Fruit fly (Drosophila melanogaster) whole organism, embryonic: Measurements from ENCODE around the gene inaE.
A peak's percentile ranks its signal among the peaks of the same experiment; 100 is the strongest.

Experiments used
- Aef1 ChIP-seq: fragments of 200-800 bp; sonication (Bioruptor generic); IDR thresholded peaks from 3 replicates; pipeline ENCODE4 v1.3.6; 2022; ENCODE audit warnings: missing biosample characterization, missing genetic modification characterization
- Antp ChIP-seq: fragments of 200-800 bp; sonication (Bioruptor generic); optimal IDR thresholded peaks from 3 replicates; lab custom pipeline; 2016; ENCODE audit warnings: missing biosample characterization, missing genetic modification characterization
- B-H1 ChIP-seq: fragments of 200-800 bp; sonication (Bioruptor generic); IDR thresholded peaks from 3 replicates; pipeline ENCODE4 v1.3.6; 2022; ENCODE audit warnings: missing biosample characterization, missing genetic modification characterization
- BEAF-32 ChIP-seq: fragments of 200-800 bp; sonication (Bioruptor generic); optimal IDR thresholded peaks from 3 replicates; lab custom pipeline; 2017; ENCODE audit warnings: missing biosample characterization, missing genetic modification characterization, mild to moderate bottlenecking, moderate library complexity, missing genetic modification reagents
- C15 ChIP-seq: fragments of 200-800 bp; sonication (Bioruptor generic); IDR thresholded peaks from 3 replicates; pipeline ENCODE4 v1.3.6; 2022; ENCODE audit warnings: missing biosample characterization, missing genetic modification characterization
- CG11398 ChIP-seq: fragments of 200-800 bp; sonication (Bioruptor generic); optimal IDR thresholded peaks from 2 replicates; lab custom pipeline; 2016; ENCODE audit warnings: missing biosample characterization, missing genetic modification characterization
- CG11695 ChIP-seq: fragments of 200-800 bp; sonication (Bioruptor generic); IDR thresholded peaks from 3 replicates; pipeline ENCODE4 v1.3.6; 2022; ENCODE audit warnings: missing biosample characterization, missing genetic modification characterization
- CG12104 ChIP-seq: fragments of 200-800 bp; sonication (Bioruptor generic); optimal IDR thresholded peaks from 3 replicates; lab custom pipeline; 2016; ENCODE audit warnings: missing biosample characterization, missing genetic modification characterization
- CG14860 ChIP-seq: fragments of 200-800 bp; sonication (Bioruptor generic); IDR thresholded peaks from 3 replicates; pipeline ENCODE4 v1.3.6; 2022; ENCODE audit warnings: missing biosample characterization, missing genetic modification characterization; ENCODE audit not compliant: partially characterized antibody
- CG15269 ChIP-seq: fragments of 200-800 bp; sonication (Bioruptor generic); optimal IDR thresholded peaks from 2 replicates; lab custom pipeline; 2018; ENCODE audit warnings: missing biosample characterization, mild to moderate bottlenecking, missing genetic modification characterization, moderate library complexity
- CG16813 ChIP-seq: fragments of 200-800 bp; sonication (Bioruptor generic); IDR thresholded peaks from 3 replicates; pipeline ENCODE4 v1.3.6; 2022; ENCODE audit warnings: missing biosample characterization, missing genetic modification characterization; ENCODE audit not compliant: partially characterized antibody
- CG17328 ChIP-seq: fragments of 200-800 bp; sonication (Bioruptor generic); IDR thresholded peaks from 2 replicates; pipeline ENCODE4 v1.3.6; 2022; ENCODE audit warnings: missing biosample characterization, missing genetic modification characterization
- CG17829 ChIP-seq: fragments of 200-800 bp; optimal IDR thresholded peaks from 2 replicates; lab custom pipeline; 2019; ENCODE audit warnings: missing biosample characterization, mild to moderate bottlenecking, missing genetic modification characterization, moderate library complexity
- CG18011 ChIP-seq: fragments of 200-800 bp; sonication (Bioruptor generic); optimal IDR thresholded peaks from 2 replicates; lab custom pipeline; 2017; ENCODE audit warnings: missing biosample characterization, missing genetic modification characterization, mild to moderate bottlenecking, moderate library complexity, missing genotype
- CG3163 ChIP-seq: fragments of 200-800 bp; sonication (Bioruptor generic); optimal IDR thresholded peaks from 3 replicates; lab custom pipeline; 2016; ENCODE audit warnings: missing biosample characterization, missing genetic modification characterization
- CG32772 ChIP-seq: fragments of 200-800 bp; sonication (Bioruptor generic); IDR thresholded peaks from 2 replicates; pipeline ENCODE4 v1.3.6; 2022; ENCODE audit warnings: missing biosample characterization, missing genetic modification characterization
- CG43689 ChIP-seq: fragments of 200-800 bp; sonication (Bioruptor generic); IDR thresholded peaks from 2 replicates; pipeline ENCODE4 v1.3.6; 2022; ENCODE audit warnings: missing biosample characterization, missing genetic modification characterization
- CG4617 ChIP-seq: fragments of 200-800 bp; sonication (Bioruptor generic); optimal IDR thresholded peaks from 3 replicates; lab custom pipeline; 2016; ENCODE audit warnings: missing biosample characterization, missing genetic modification characterization, borderline replicate concordance
- CG8281 ChIP-seq: fragments of 200-800 bp; sonication (Bioruptor generic); optimal IDR thresholded peaks from 2 replicates; lab custom pipeline; 2018; ENCODE audit warnings: missing biosample characterization, mild to moderate bottlenecking, missing genetic modification characterization, moderate library complexity
- CTCF ChIP-seq: fragments of 200-800 bp; sonication (Bioruptor generic); optimal IDR thresholded peaks from 2 replicates; lab custom pipeline; 2017; ENCODE audit warnings: missing biosample characterization, mild to moderate bottlenecking, missing genetic modification characterization, moderate library complexity
- CoRest ChIP-seq: fragments of 200-800 bp; sonication (Bioruptor generic); optimal IDR thresholded peaks from 3 replicates; lab custom pipeline; 2018; ENCODE audit warnings: missing biosample characterization, mild to moderate bottlenecking, missing genetic modification characterization, moderate library complexity
- Dip2 ChIP-seq: fragments of 200-800 bp; sonication (Bioruptor generic); IDR thresholded peaks from 2 replicates; pipeline ENCODE4 v1.3.6; 2022; ENCODE audit warnings: missing biosample characterization, missing genetic modification characterization
- Dip3 ChIP-seq: fragments of 200-800 bp; sonication (Bioruptor generic); optimal IDR thresholded peaks from 3 replicates; lab custom pipeline; 2016; ENCODE audit warnings: missing biosample characterization, missing genetic modification characterization
- Doc2 ChIP-seq: fragments of 200-800 bp; sonication (Bioruptor generic); IDR thresholded peaks from 2 replicates; pipeline ENCODE4 v1.3.6; 2022; ENCODE audit warnings: missing biosample characterization, missing genetic modification characterization
- Elba2 ChIP-seq: fragments of 200-800 bp; sonication (Bioruptor generic); optimal IDR thresholded peaks from 3 replicates; lab custom pipeline; 2016; ENCODE audit warnings: missing biosample characterization, missing genetic modification characterization
- Fer3 ChIP-seq: fragments of 200-800 bp; sonication (Bioruptor generic); optimal IDR thresholded peaks from 2 replicates; lab custom pipeline; 2018; ENCODE audit warnings: missing biosample characterization, mild to moderate bottlenecking, missing genetic modification characterization, moderate library complexity
- Gsc ChIP-seq: fragments of 200-800 bp; sonication (Bioruptor generic); IDR thresholded peaks from 2 replicates; pipeline ENCODE4 v1.3.6; 2022; ENCODE audit warnings: missing biosample characterization, missing genetic modification characterization
- Hmr ChIP-seq: fragments of 200-800 bp; sonication (Bioruptor generic); optimal IDR thresholded peaks from 3 replicates; lab custom pipeline; 2017; ENCODE audit warnings: mild to moderate bottlenecking, missing biosample characterization, missing genetic modification reagents, missing genetic modification characterization
- Hr51 ChIP-seq, 2 experiments: fragments of 200-800 bp; sonication (Bioruptor generic); optimal IDR thresholded peaks; 2 replicates in 1 of 2; 3 replicates in 1 of 2; lab custom pipeline; 2016 to 2018; ENCODE audit warnings: missing biosample characterization in 2 of 2, missing genetic modification characterization in 2 of 2, mild to moderate bottlenecking in 1 of 2, moderate library complexity in 1 of 2
- Meics ChIP-seq: fragments of 200-800 bp; sonication (Bioruptor generic); optimal IDR thresholded peaks from 2 replicates; lab custom pipeline; 2017; ENCODE audit warnings: missing biosample characterization, mild to moderate bottlenecking, missing genetic modification characterization
- Neu2 ChIP-seq: fragments of 200-800 bp; sonication (Bioruptor generic); optimal IDR thresholded peaks from 3 replicates; lab custom pipeline; 2016; ENCODE audit warnings: missing biosample characterization, missing genetic modification characterization, borderline replicate concordance
- Nf-YB ChIP-seq: fragments of 200-800 bp; sonication (Bioruptor generic); optimal IDR thresholded peaks from 3 replicates; lab custom pipeline; 2019; ENCODE audit warnings: missing biosample characterization, mild to moderate bottlenecking, missing genetic modification characterization, moderate library complexity
- Scr ChIP-seq: fragments of 200-800 bp; sonication (Bioruptor generic); IDR thresholded peaks from 2 replicates; pipeline ENCODE4 v1.3.6; 2022; ENCODE audit warnings: missing biosample characterization, missing genetic modification characterization; ENCODE audit not compliant: partially characterized antibody
- Sox100B ChIP-seq: fragments of 200-800 bp; sonication (Bioruptor generic); optimal IDR thresholded peaks from 3 replicates; lab custom pipeline; 2018; ENCODE audit warnings: missing biosample characterization, mild to moderate bottlenecking, missing genetic modification characterization
- Sry-β ChIP-seq: fragments of 200-800 bp; sonication (Bioruptor generic); optimal IDR thresholded peaks from 2 replicates; lab custom pipeline; 2018; ENCODE audit warnings: missing biosample characterization, mild to moderate bottlenecking, missing genetic modification characterization, moderate library complexity
- az2 ChIP-seq: fragments of 200-800 bp; sonication (Bioruptor generic); optimal IDR thresholded peaks from 3 replicates; lab custom pipeline; 2016; ENCODE audit warnings: missing biosample characterization, missing genetic modification characterization
- btn ChIP-seq: fragments of 200-800 bp; sonication (Bioruptor generic); optimal IDR thresholded peaks from 2 replicates; lab custom pipeline; 2016; ENCODE audit warnings: missing biosample characterization, missing genetic modification characterization
- ci ChIP-seq: fragments of 200-800 bp; sonication (Bioruptor generic); IDR thresholded peaks from 3 replicates; pipeline ENCODE4 v1.3.6; 2022; ENCODE audit warnings: missing biosample characterization, missing genetic modification characterization
- fu2 ChIP-seq: fragments of 200-800 bp; sonication (Bioruptor generic); optimal IDR thresholded peaks from 2 replicates; lab custom pipeline; 2016; ENCODE audit warnings: missing biosample characterization, missing genetic modification characterization
- gt ChIP-seq: fragments of 200-800 bp; sonication (Bioruptor generic); IDR thresholded peaks from 2 replicates; pipeline ENCODE4 v1.3.6; 2022; ENCODE audit warnings: missing biosample characterization, missing genetic modification characterization
- jigr1 ChIP-seq: fragments of 200-800 bp; sonication (Bioruptor generic); IDR thresholded peaks from 3 replicates; pipeline ENCODE4 v1.3.6; 2022; ENCODE audit warnings: missing biosample characterization, missing genetic modification characterization
- lab ChIP-seq: fragments of 200-800 bp; sonication (Bioruptor generic); optimal IDR thresholded peaks from 3 replicates; lab custom pipeline; 2017; ENCODE audit warnings: missing biosample characterization, missing genetic modification characterization, mild to moderate bottlenecking, moderate library complexity, missing genetic modification reagents
- lilli ChIP-seq: fragments of 200-800 bp; sonication (Bioruptor generic); optimal IDR thresholded peaks from 3 replicates; lab custom pipeline; 2016; ENCODE audit warnings: missing biosample characterization, missing genetic modification characterization
- peb ChIP-seq: fragments of 200-800 bp; sonication (Bioruptor generic); IDR thresholded peaks from 2 replicates; pipeline ENCODE4 v1.3.6; 2022; ENCODE audit warnings: missing biosample characterization, missing genetic modification characterization
- seq ChIP-seq: fragments of 200-800 bp; sonication (Bioruptor generic); IDR thresholded peaks from 2 replicates; pipeline ENCODE4 v1.3.6; 2022; ENCODE audit warnings: missing biosample characterization, missing genetic modification characterization
- stwl ChIP-seq: fragments of 200-800 bp; sonication (Bioruptor generic); optimal IDR thresholded peaks from 3 replicates; lab custom pipeline; 2018; ENCODE audit warnings: missing biosample characterization, mild to moderate bottlenecking, missing genetic modification characterization, moderate library complexity
- tna ChIP-seq: fragments of 200-800 bp; sonication (Bioruptor generic); IDR thresholded peaks from 2 replicates; pipeline ENCODE4 v1.3.6; 2022; ENCODE audit warnings: missing biosample characterization, missing genetic modification characterization; ENCODE audit not compliant: partially characterized antibody
- twi ChIP-seq: fragments of 200-800 bp; optimal IDR thresholded peaks from 2 replicates; lab custom pipeline; 2019; ENCODE audit warnings: missing biosample characterization, mild to moderate bottlenecking, missing genetic modification characterization, moderate library complexity
- unc-4 ChIP-seq: fragments of 200-800 bp; sonication (Bioruptor generic); IDR thresholded peaks from 2 replicates; pipeline ENCODE4 v1.3.6; 2022; ENCODE audit warnings: missing biosample characterization, missing genetic modification characterization; ENCODE audit not compliant: partially characterized antibody
- wdn ChIP-seq: fragments of 200-800 bp; sonication (Bioruptor generic); IDR thresholded peaks from 2 replicates; pipeline ENCODE4 v1.3.6; 2022; ENCODE audit warnings: missing biosample characterization, missing genetic modification characterization

Gene inaE

dm6 chrX:13762372-13762883 lies 21.1 kb upstream of the inaE start, which contains the start of gene rdgB (continued):
- TF ChIP-seq CG16813 (GFP tag; lab: Robert Waterston, UW) (no peak), Scr (no peak), Aef1 (peak; percentile 67), CG14860 (GFP tag; lab: Robert Waterston, UW) (no peak), Doc2 (GFP tag; lab: Robert Waterston, UW) (no peak), Nf-YB (GFP tag; lab: Kevin White, UChicago) (peak; percentile 56), jigr1 (GFP tag; lab: Robert Waterston, UW) (peak; percentile 47; the same call in 1 of the 3 replicates), lab (peak; percentile 78), peb (GFP tag; lab: Robert Waterston, UW) (0 out of 2 replicates have a peak, but pooled peaks have one; percentile 34), tna (GFP tag; lab: Robert Waterston, UW) (no peak), Dip3 (peak; percentile 42), CG32772 (GFP tag; lab: Robert Waterston, UW) (peak; percentile 39), BEAF-32 (GFP tag; lab: Kevin White, UChicago) (no peak), CTCF (no peak), Fer3 (tag; lab: Kevin White, UChicago) (peak; percentile 72), btn (GFP tag; lab: Kevin White, UChicago) (no peak), ci (GFP tag; lab: Robert Waterston, UW) (peak; percentile 55; the same call in 1 of the 3 replicates), Neu2 (GFP tag; lab: Kevin White, UChicago) (no peak), Elba2 (GFP tag; lab: Kevin White, UChicago) (no peak), Sry-β (no peak), CG11695 (GFP tag; lab: Robert Waterston, UW) (peak; percentile 30; the same call in 1 of the 3 replicates), fu2 (GFP tag; lab: Kevin White, UChicago) (no peak), CG8281 (tag; lab: Kevin White, UChicago) (peak; percentile 51), gt (GFP tag; lab: Robert Waterston, UW) (no peak), seq (GFP tag; lab: Robert Waterston, UW) (peak; percentile 33; the same call in 1 of the 2 replicates), CG43689 (GFP tag; lab: Robert Waterston, UW) (no peak), CG12104 (GFP tag; lab: Kevin White, UChicago) (peak; percentile 69), CG17829 (tag; lab: Kevin White, UChicago) (peak; percentile 82), CG11398 (GFP tag; lab: Kevin White, UChicago) (no peak), twi (tag; lab: Kevin White, UChicago) (peak; percentile 63), CG4617 (GFP tag; lab: Kevin White, UChicago) (no peak), lilli (peak; percentile 67), CG3163 (no peak), CoRest (peak; percentile 91), Meics (peak; percentile 87), B-H1 (peak; percentile 15; the same call in 1 of the 3 replicates), C15 (0 out of 3 replicates have a peak, but pooled peaks have one; percentile 38)

- TF ChIP-seq Dip2 (GFP tag; lab: Robert Waterston, UW): no peak
- TF ChIP-seq CG15269 (tag; lab: Kevin White, UChicago): peak; percentile 72
- peak; percentile 40 for TF ChIP-seq CG32772 (GFP tag; lab: Robert Waterston, UW)
- no peak for TF ChIP-seq Antp
- TF ChIP-seq twi (tag; lab: Kevin White, UChicago): peak; percentile 58
- TF ChIP-seq Hmr (GFP tag; lab: Kevin White, UChicago): peak; percentile 35
- TF ChIP-seq Gsc (GFP tag; lab: Robert Waterston, UW): no peak
- TF ChIP-seq CG17328 (GFP tag; lab: Robert Waterston, UW): peak; percentile 61
- TF ChIP-seq Hr51 (GFP tag; optimal IDR thresholded peaks at IDR 0.05; lab: Kevin White, UChicago): peak in 1 of 2 experiments; percentile 63
- peak; percentile 29 for TF ChIP-seq Sox100B (GFP tag; lab: Kevin White, UChicago)
- no peak for TF ChIP-seq unc-4 (GFP tag; lab: Robert Waterston, UW)
- TF ChIP-seq az2 (GFP tag; lab: Kevin White, UChicago): peak; percentile 47
- TF ChIP-seq CG18011 (GFP tag; lab: Kevin White, UChicago): no peak
- TF ChIP-seq stwl (tag; lab: Kevin White, UChicago): no peak
- 0 out of 2 replicates have a peak, but pooled peaks have one; percentile 34 for TF ChIP-seq wdn (GFP tag; lab: Robert Waterston, UW)
These were observed 19.0 kb upstream of the inaE start for dm6 chrX:13764397-13765119.
